Worm (Caenorhabditis elegans) whole organism, young adult: ENCODE measurements around the gene chhy-1.

Experiments used
- B0261.1 ChIP-seq: sonication (generic microtip); optimal IDR thresholded peaks from 2 replicates; lab custom pipeline; 2016; ENCODE audit warnings: mild to moderate bottlenecking, missing genetic modification characterization, moderate library complexity, missing compliant biosample characterization
- B0336.3 ChIP-seq: fragments of 200-800 bp; sonication (Bioruptor generic); IDR thresholded peaks from 2 replicates; pipeline ENCODE4 v1.3.6; 2022; ENCODE audit warnings: missing genetic modification characterization, missing compliant biosample characterization
- C17E4.6 ChIP-seq: fragments of 200-800 bp; sonication (Bioruptor generic); IDR thresholded peaks from 2 replicates; pipeline ENCODE4 v1.3.6; 2022; ENCODE audit warnings: missing genetic modification reagents, missing genetic modification characterization, missing compliant biosample characterization
- F22D6.2 ChIP-seq: sonication (generic microtip); optimal IDR thresholded peaks from 2 replicates; lab custom pipeline; 2016; ENCODE audit warnings: mild to moderate bottlenecking, missing genetic modification characterization, missing compliant biosample characterization
- F37B4.10 ChIP-seq: fragments of 200-800 bp; sonication (Bioruptor generic); IDR thresholded peaks from 2 replicates; pipeline ENCODE4 v1.3.6; 2022; ENCODE audit warnings: missing genetic modification characterization, missing compliant biosample characterization
- F57A8.1 ChIP-seq: fragments of 200-800 bp; sonication (Bioruptor generic); optimal IDR thresholded peaks from 2 replicates; lab custom pipeline; 2018; ENCODE audit warnings: mild to moderate bottlenecking, missing genetic modification characterization, moderate library complexity, missing compliant biosample characterization
- F57C9.4 ChIP-seq: sonication (generic microtip); optimal IDR thresholded peaks from 2 replicates; lab custom pipeline; 2017; ENCODE audit warnings: mild to moderate bottlenecking, missing genetic modification characterization, missing compliant biosample characterization
- K12H6.12 ChIP-seq: fragments of 200-800 bp; sonication (Bioruptor generic); optimal IDR thresholded peaks from 2 replicates; lab custom pipeline; 2018; ENCODE audit warnings: mild to moderate bottlenecking, missing genetic modification characterization, missing compliant biosample characterization
- Y53F4B.3 ChIP-seq: fragments of 200-800 bp; sonication (Bioruptor generic); IDR thresholded peaks from 2 replicates; pipeline ENCODE4 v1.3.6; 2022; ENCODE audit warnings: missing genetic modification reagents, missing genetic modification characterization, missing compliant biosample characterization
- Y95B8A.8 ChIP-seq: fragments of 200-800 bp; sonication (Bioruptor generic); IDR thresholded peaks from 2 replicates; pipeline ENCODE4 v1.3.6; 2022; ENCODE audit warnings: missing genetic modification reagents, missing genetic modification characterization, missing compliant biosample characterization
- ZK185.1 ChIP-seq: sonication (generic microtip); optimal IDR thresholded peaks from 2 replicates; lab custom pipeline; 2016; ENCODE audit warnings: mild to moderate bottlenecking, missing genetic modification characterization, missing compliant biosample characterization; ENCODE audit not compliant: poor library complexity, severe bottlenecking
- akir-1 ChIP-seq: fragments of 200-800 bp; sonication (Bioruptor generic); optimal IDR thresholded peaks from 2 replicates; lab custom pipeline; 2018; ENCODE audit warnings: mild to moderate bottlenecking, missing genetic modification characterization, moderate library complexity, missing compliant biosample characterization
- attf-3 ChIP-seq: fragments of 200-800 bp; sonication (Bioruptor generic); conservative IDR thresholded peaks from 2 replicates; pipeline ENCODE4 v1.3.6; 2022; ENCODE audit warnings: missing genetic modification reagents, missing genetic modification characterization, missing compliant biosample characterization
- bed-1 ChIP-seq: fragments of 200-800 bp; sonication (Bioruptor generic); IDR thresholded peaks from 2 replicates; pipeline ENCODE4 v1.3.6; 2022; ENCODE audit warnings: missing genetic modification reagents, missing genetic modification characterization, missing compliant biosample characterization
- ceh-27 ChIP-seq: fragments of 200-800 bp; sonication (Bioruptor generic); optimal IDR thresholded peaks from 2 replicates; lab custom pipeline; 2018; ENCODE audit warnings: mild to moderate bottlenecking, missing genetic modification characterization, moderate library complexity, missing compliant biosample characterization
- ceh-79 ChIP-seq: sonication (generic microtip); optimal IDR thresholded peaks from 2 replicates; lab custom pipeline; 2017; ENCODE audit warnings: mild to moderate bottlenecking, missing genetic modification characterization, missing compliant biosample characterization
- dox-1 ChIP-seq: fragments of 200-800 bp; sonication (Bioruptor generic); IDR thresholded peaks from 2 replicates; pipeline ENCODE4 v1.3.6; 2022; ENCODE audit warnings: missing genetic modification reagents, missing genetic modification characterization, missing compliant biosample characterization
- dpl-1 ChIP-seq: fragments of 150-350 bp; optimal IDR thresholded peaks from 2 replicates; lab custom pipeline; 2014; ENCODE audit warnings: missing biosample characterization, missing genetic modification reagents, missing genetic modification characterization
- egrh-3 ChIP-seq: fragments of 200-800 bp; sonication (Bioruptor generic); IDR thresholded peaks from 2 replicates; pipeline ENCODE4 v1.3.6; 2022; ENCODE audit warnings: missing genetic modification reagents, missing genetic modification characterization, missing compliant biosample characterization
- ets-4 ChIP-seq: fragments of 200-800 bp; sonication (Bioruptor generic); optimal IDR thresholded peaks from 2 replicates; lab custom pipeline; 2018; ENCODE audit warnings: mild to moderate bottlenecking, missing genetic modification characterization, missing compliant biosample characterization
- fkh-3 ChIP-seq: sonication (generic microtip); optimal IDR thresholded peaks from 2 replicates; lab custom pipeline; 2016; ENCODE audit warnings: mild to moderate bottlenecking, missing genetic modification characterization, missing compliant biosample characterization
- him-1 ChIP-seq: sonication (generic microtip); optimal IDR thresholded peaks from 2 replicates; lab custom pipeline; 2016; ENCODE audit warnings: missing genotype, missing genetic modification reagents, missing genetic modification characterization, missing compliant biosample characterization
- lin-35 ChIP-seq, 3 experiments: fragments of 150-350 bp in 2 of 3; sonication (generic microtip) in 1 of 3; optimal IDR thresholded peaks; 2 replicates each; lab custom pipeline; 2014 to 2018; ENCODE audit warnings: missing biosample characterization in 3 of 3, missing genetic modification characterization in 3 of 3, missing genetic modification reagents in 3 of 3
- madf-3 ChIP-seq: fragments of 200-800 bp; sonication (Bioruptor generic); IDR thresholded peaks from 2 replicates; pipeline ENCODE4 v1.3.6; 2022; ENCODE audit warnings: missing genetic modification reagents, missing genetic modification characterization, missing compliant biosample characterization
- madf-8 ChIP-seq: fragments of 200-800 bp; sonication (Bioruptor generic); conservative IDR thresholded peaks from 2 replicates; pipeline ENCODE4 v1.3.6; 2022; ENCODE audit warnings: missing genetic modification reagents, missing genetic modification characterization, missing compliant biosample characterization
- mcd-1 ChIP-seq: fragments of 200-800 bp; sonication (Bioruptor generic); IDR thresholded peaks from 2 replicates; pipeline ENCODE4 v1.3.6; 2022; ENCODE audit warnings: missing genetic modification reagents, missing genetic modification characterization, missing compliant biosample characterization
- mel-28 ChIP-seq: sonication (generic microtip); optimal IDR thresholded peaks from 2 replicates; lab custom pipeline; 2016; ENCODE audit warnings: borderline replicate concordance, mild to moderate bottlenecking, missing genetic modification characterization, missing compliant biosample characterization
- mes-4 ChIP-seq: sonication (generic microtip); optimal IDR thresholded peaks from 2 replicates; lab custom pipeline; 2016; ENCODE audit warnings: missing genotype, missing genetic modification characterization, missing compliant biosample characterization
- nhr-80 ChIP-seq: sonication (generic microtip); optimal IDR thresholded peaks from 2 replicates; lab custom pipeline; 2016; ENCODE audit warnings: missing genetic modification characterization, missing compliant biosample characterization
- pbrm-1 ChIP-seq: fragments of 200-800 bp; sonication (Bioruptor generic); IDR thresholded peaks from 2 replicates; pipeline ENCODE4 v1.3.6; 2022; ENCODE audit warnings: missing genetic modification reagents, missing genetic modification characterization, missing compliant biosample characterization
- rcor-1 ChIP-seq: fragments of 200-800 bp; sonication (Bioruptor generic); IDR thresholded peaks from 2 replicates; pipeline ENCODE4 v1.3.6; 2022; ENCODE audit warnings: missing genetic modification reagents, missing genetic modification characterization, missing compliant biosample characterization
- snpc-1.1 ChIP-seq: sonication (generic microtip); optimal IDR thresholded peaks from 2 replicates; lab custom pipeline; 2017; ENCODE audit warnings: missing genetic modification characterization, mild to moderate bottlenecking, missing compliant biosample characterization, antibody characterized with exemption, moderate library complexity, missing genotype, missing genetic modification reagents; ENCODE audit not compliant: insufficient read depth
- snpc-4 ChIP-seq, 5 experiments: fragments of 150-350 bp in 1 of 5; sonication (generic microtip) in 4 of 5; optimal IDR thresholded peaks; 2 replicates each; lab custom pipeline; 2014 to 2018; ENCODE audit warnings: missing genetic modification characterization in 5 of 5, missing biosample characterization in 3 of 5, antibody characterized with exemption in 2 of 5, mild to moderate bottlenecking in 2 of 5, missing compliant biosample characterization in 2 of 5, missing genotype in 2 of 5, moderate library complexity in 2 of 5, missing genetic modification reagents in 1 of 5
- tbp1 ChIP-seq: fragments of 200-800 bp; sonication (Bioruptor generic); optimal IDR thresholded peaks from 2 replicates; lab custom pipeline; 2018; ENCODE audit warnings: mild to moderate bottlenecking, missing genetic modification characterization, missing compliant biosample characterization
- tbx-9 ChIP-seq: sonication (generic microtip); optimal IDR thresholded peaks from 2 replicates; lab custom pipeline; 2016; ENCODE audit warnings: borderline replicate concordance, missing genetic modification characterization, inconsistent platforms, missing compliant biosample characterization
- unc-130 ChIP-seq: sonication (generic microtip); optimal IDR thresholded peaks from 2 replicates; lab custom pipeline; 2016; ENCODE audit warnings: missing genetic modification reagents, missing genetic modification characterization, missing compliant biosample characterization
- unc-62 ChIP-seq: fragments of 150-350 bp; optimal IDR thresholded peaks from 2 replicates; lab custom pipeline; 2014; ENCODE audit warnings: missing biosample characterization, missing genetic modification reagents, missing genetic modification characterization
- zfh-2 ChIP-seq: fragments of 200-800 bp; sonication (Bioruptor generic); conservative IDR thresholded peaks from 2 replicates; pipeline ENCODE4 v1.3.6; 2022; ENCODE audit warnings: missing genetic modification reagents, missing genetic modification characterization, missing compliant biosample characterization
- ztf-25 ChIP-seq: fragments of 200-800 bp; sonication (Bioruptor generic); IDR thresholded peaks from 2 replicates; pipeline ENCODE4 v1.3.6; 2022; ENCODE audit warnings: missing genetic modification reagents, missing genetic modification characterization, missing compliant biosample characterization

chhy-1 gene

DNA sequence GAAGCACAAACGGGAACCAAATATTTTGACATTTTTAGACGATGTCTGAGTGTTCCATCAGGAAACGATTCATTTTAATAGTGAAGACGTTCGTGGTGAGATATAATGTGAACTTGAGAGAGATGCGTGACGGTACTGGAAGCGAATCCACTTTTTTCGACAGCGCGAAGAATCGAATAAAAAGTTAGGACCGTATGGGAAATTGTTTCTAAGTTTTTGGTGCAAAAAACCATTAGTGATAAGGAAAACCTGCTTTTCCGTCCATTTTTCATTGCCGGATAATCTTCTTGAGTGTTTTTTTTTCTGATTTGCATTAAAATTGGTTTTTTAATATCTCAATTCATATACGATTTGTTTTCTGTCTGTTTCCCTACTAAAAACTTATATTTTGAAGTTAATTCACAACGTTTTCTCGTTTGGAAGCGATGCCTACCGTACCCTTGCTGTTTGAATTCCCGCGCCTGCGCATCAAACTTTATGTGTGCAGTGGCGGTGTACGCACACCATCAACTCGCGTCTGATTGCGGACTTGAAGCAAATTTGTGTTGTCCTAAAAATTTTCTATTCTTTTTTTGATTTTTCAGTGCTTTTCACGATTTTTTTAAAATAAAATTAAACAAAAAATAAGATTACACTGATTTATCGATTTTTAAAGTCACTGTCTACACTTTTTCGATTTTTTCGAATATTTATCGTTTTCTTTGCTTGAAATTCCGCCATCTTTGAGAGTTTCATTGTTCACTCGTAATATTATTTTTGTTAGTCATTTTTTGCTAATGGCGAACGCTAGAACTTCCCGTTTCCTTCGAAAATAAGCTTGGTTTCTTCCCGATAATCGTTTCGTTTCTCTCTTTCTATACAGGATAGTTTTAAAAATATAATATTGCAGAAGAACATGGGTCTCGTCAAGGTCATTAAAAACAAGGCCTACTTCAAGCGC is 48.1 kb downstream of the chhy-1 start, which contains the start of the genes col-38 and rpl-5 (continued):
- TF ChIP-seq C17E4.6 (GFP tag; lab: Robert Waterston, UW) (no peak), unc-130 (GFP tag; lab: Kevin White, UChicago) (peak; percentile 16), ztf-25 (GFP tag; lab: Robert Waterston, UW) (no peak), tbp1 (GFP tag; lab: Kevin White, UChicago) (peak; percentile 63), attf-3 (GFP tag; lab: Robert Waterston, UW) (peak; percentile 64), Y95B8A.8 (0 out of 2 replicates have a peak, but pooled peaks have one; percentile 64), F57C9.4 (tag; lab: Kevin White, UChicago) (no peak), B0261.1 (no peak), F57A8.1 (no peak), B0336.3 (GFP tag; lab: Robert Waterston, UW) (peak; percentile 65), ceh-27 (GFP tag; lab: Kevin White, UChicago) (peak; percentile 83), lin-35 (GFP tag; optimal IDR thresholded peaks at IDR 0.05; lab: Kevin White, UChicago) (peak; percentile 67 to 91 (median 74)), tbx-9 (tag; lab: Kevin White, UChicago) (no peak), F37B4.10 (GFP tag; lab: Robert Waterston, UW) (no peak), akir-1 (GFP tag; lab: Kevin White, UChicago) (no peak), pbrm-1 (GFP tag; lab: Robert Waterston, UW) (peak; percentile 83), mcd-1 (peak; percentile 90), unc-62 (GFP tag; lab: Kevin White, UChicago) (no peak), Y53F4B.3 (GFP tag; lab: Robert Waterston, UW) (no peak), snpc-1.1 (tag; lab: Kevin White, UChicago) (peak; percentile 69), bed-1 (GFP tag; lab: Robert Waterston, UW) (no peak), K12H6.12 (peak; percentile 64), ets-4 (GFP tag; lab: Kevin White, UChicago) (no peak), F22D6.2 (tag; lab: Kevin White, UChicago) (no peak), rcor-1 (peak; percentile 69; the same call in 1 of the 2 replicates), mel-28 (tag; lab: Kevin White, UChicago) (no peak), fkh-3 (no peak), nhr-80 (peak; percentile 52), madf-8 (peak; percentile 65), dpl-1 (peak; percentile 87), egrh-3 (GFP tag; lab: Robert Waterston, UW) (no peak), him-1 (tag; lab: Kevin White, UChicago) (peak; percentile 25), snpc-4 (GFP tag; optimal IDR thresholded peaks at IDR 0.05; lab: Kevin White, UChicago) (peak; percentile 37), snpc-4 (tag; optimal IDR thresholded peaks at IDR 0.05; lab: Kevin White, UChicago) (peak; percentile 36 to 75 (median 56)), ZK185.1 (tag; lab: Kevin White, UChicago) (peak; percentile 58)

DNA sequence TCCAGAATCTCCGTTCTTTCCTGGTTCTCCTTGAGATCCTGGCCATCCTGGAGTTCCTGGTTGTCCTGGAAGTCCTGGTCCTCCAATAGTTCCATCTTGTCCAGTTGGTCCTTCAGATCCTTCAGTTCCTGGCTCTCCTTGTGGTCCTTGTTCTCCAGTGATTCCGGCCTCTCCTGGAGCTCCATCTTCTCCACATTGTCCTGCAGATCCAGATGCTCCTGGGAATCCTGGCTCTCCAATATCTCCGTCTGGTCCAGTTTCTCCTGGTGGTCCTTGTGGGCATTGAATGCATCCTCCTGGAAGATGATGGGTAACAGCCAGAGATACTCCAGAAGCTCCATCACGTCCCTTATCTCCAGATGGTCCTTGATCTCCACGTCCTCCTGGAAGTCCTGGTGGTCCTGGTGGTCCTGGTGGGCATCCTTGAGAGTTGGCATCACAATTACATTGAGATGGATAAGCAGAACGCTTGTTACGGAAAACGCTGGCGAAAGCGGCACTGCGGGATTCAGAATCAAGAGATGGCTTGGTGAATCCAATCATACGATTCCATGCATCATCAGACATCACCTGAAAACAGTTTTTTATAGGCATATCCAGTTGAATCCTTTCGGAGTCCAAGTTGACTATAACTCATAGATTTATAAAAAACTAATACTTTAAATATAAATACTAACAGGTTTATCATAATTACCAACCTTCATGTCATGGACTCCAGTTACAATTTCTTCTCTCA is 49.0 kb downstream of the chhy-1 start:
- TF ChIP-seq zfh-2 (GFP tag; lab: Robert Waterston, UW) (peak; percentile 56), dox-1 (GFP tag; lab: Robert Waterston, UW) (0 out of 2 replicates have a peak, but pooled peaks have one; percentile 43), mes-4 (no peak), attf-3 (GFP tag; lab: Robert Waterston, UW) (0 out of 2 replicates have a peak, but pooled peaks have one; percentile 13), ceh-79 (tag; lab: Kevin White, UChicago) (peak; percentile 36), nhr-80 (no peak), madf-3 (GFP tag; lab: Robert Waterston, UW) (0 out of 2 replicates have a peak, but pooled peaks have one; percentile 41)
- TF ChIP-seq, all 124 proteins: peak for 5
